Worm (Caenorhabditis elegans): ENCODE measurements around the gene C36E8.4.
A peak's percentile ranks its signal among the peaks of the same experiment; 100 is the strongest.

The C36E8.4 gene

ce11 chrIII:4015382-4015986 lies 3.3 kb downstream of the C36E8.4 start (continued):
- TF ChIP-seq hif-1 (tag; optimal IDR thresholded peaks at IDR 0.05) (no peak), lim-7 (GFP tag; IDR thresholded peaks at IDR 0.05) (no peak), attf-4 (tag; optimal IDR thresholded peaks at IDR 0.05) (no peak), pha-4 (GFP tag; IDR thresholded peaks at IDR 0.05) (peak; percentile 27; the same call in 1 of the 2 replicates), pha-4 (tag; optimal IDR thresholded peaks at IDR 0.05) (no peak), ztf-7 (tag; optimal IDR thresholded peaks at IDR 0.05) (peak; percentile 82), arid-1 (GFP tag; conservative IDR thresholded peaks at IDR 0.05) (peak; percentile 42), nhr-48 (tag; optimal IDR thresholded peaks at IDR 0.05) (no peak), lin-39 (tag; optimal IDR thresholded peaks at IDR 0.05) (no peak), mep-1 (tag; optimal IDR thresholded peaks at IDR 0.05) (peak; percentile 74), Y75B8A.6 (GFP tag; IDR thresholded peaks at IDR 0.05) (0 out of 2 replicates have a peak, but pooled peaks have one; percentile 14), hlh-30 (tag; optimal IDR thresholded peaks at IDR 0.05; ENCODE audit: insufficient read depth) (no peak), daf-8 (GFP tag; IDR thresholded peaks at IDR 0.05) (no peak), lin-13 (GFP tag; optimal IDR thresholded peaks at IDR 0.05) (no peak), ceh-62 (tag; optimal IDR thresholded peaks at IDR 0.05) (no peak), dpl-1 (GFP tag; optimal IDR thresholded peaks at IDR 0.05) (no peak), T20F7.1 (GFP tag; optimal IDR thresholded peaks at IDR 0.05) (no peak), nhr-28 (tag; optimal IDR thresholded peaks at IDR 0.05) (no peak), F44E2.7 (GFP tag; IDR thresholded peaks at IDR 0.05) (no peak), ces-1 (GFP tag; optimal IDR thresholded peaks at IDR 0.05) (no peak), zip-2 (tag; optimal IDR thresholded peaks at IDR 0.05) (no peak), nhr-76 (tag; optimal IDR thresholded peaks at IDR 0.05) (no peak), dmd-6 (GFP tag; IDR thresholded peaks at IDR 0.05) (no peak), nhr-10 (tag; optimal IDR thresholded peaks at IDR 0.05) (no peak), ama-1 (optimal IDR thresholded peaks at IDR 0.05) (peak; percentile 92), dmd-9 (GFP tag; IDR thresholded peaks at IDR 0.05) (no peak), F49E8.2 (tag; optimal IDR thresholded peaks at IDR 0.05; ENCODE audit: borderline replicate concordance) (peak; percentile 85), T26A8.4 (GFP tag; IDR thresholded peaks at IDR 0.05) (peak; percentile 66), zag-1 (tag; optimal IDR thresholded peaks at IDR 0.05) (no peak), nhr-6 (tag; optimal IDR thresholded peaks at IDR 0.05) (no peak), spr-3 (GFP tag; optimal IDR thresholded peaks at IDR 0.05) (peak; percentile 71), jun-1 (tag; optimal IDR thresholded peaks at IDR 0.05) (peak; percentile 19), mxl-3 (GFP tag; optimal IDR thresholded peaks at IDR 0.05) (no peak), dmd-8 (GFP tag; IDR thresholded peaks at IDR 0.05) (0 out of 2 replicates have a peak, but pooled peaks have one; percentile 25), set-16 (GFP tag; IDR thresholded peaks at IDR 0.05) (no peak), ctbp-1 (GFP tag; IDR thresholded peaks at IDR 0.05) (0 out of 2 replicates have a peak, but pooled peaks have one; percentile 15), Y48G9A.11 (GFP tag; IDR thresholded peaks at IDR 0.05) (peak; percentile 48; the same call in 1 of the 2 replicates), R02D3.7 (tag; optimal IDR thresholded peaks at IDR 0.05) (peak; percentile 12), fos-1 (tag; optimal IDR thresholded peaks at IDR 0.05) (no peak), nhr-111 (GFP tag; optimal IDR thresholded peaks at IDR 0.05) (peak; percentile 45), egl-43 (GFP tag; IDR thresholded peaks at IDR 0.05) (no peak), lir-3 (tag; optimal IDR thresholded peaks at IDR 0.05) (no peak), D1046.2 (GFP tag; IDR thresholded peaks at IDR 0.05) (no peak), nhr-237 (tag; optimal IDR thresholded peaks at IDR 0.05) (no peak), madf-9 (GFP tag; conservative IDR thresholded peaks at IDR 0.05) (no peak), tra-1 (GFP tag; IDR thresholded peaks at IDR 0.05) (no peak), vab-7 (GFP tag; IDR thresholded peaks at IDR 0.05) (no peak), daf-19 (GFP tag; conservative IDR thresholded peaks at IDR 0.05) (0 out of 2 replicates have a peak, but pooled peaks have one; percentile 56), ceh-28 (tag; optimal IDR thresholded peaks at IDR 0.05) (no peak), daf-16 (GFP tag; optimal IDR thresholded peaks at IDR 0.05) (no peak), daf-16 (tag; optimal IDR thresholded peaks at IDR 0.05) (peak; percentile 2), lin-1 (GFP tag; IDR thresholded peaks at IDR 0.05) (peak; percentile 56)

Data from whole organism, L4 larva.